Worm (Caenorhabditis elegans): ENCODE measurements around the gene fut-2.
"Not testable (repeated sequence)": the region's sequence is repeated elsewhere in the genome, so short reads cannot be mapped to it uniquely, and the experiment has no call there.

DNA sequence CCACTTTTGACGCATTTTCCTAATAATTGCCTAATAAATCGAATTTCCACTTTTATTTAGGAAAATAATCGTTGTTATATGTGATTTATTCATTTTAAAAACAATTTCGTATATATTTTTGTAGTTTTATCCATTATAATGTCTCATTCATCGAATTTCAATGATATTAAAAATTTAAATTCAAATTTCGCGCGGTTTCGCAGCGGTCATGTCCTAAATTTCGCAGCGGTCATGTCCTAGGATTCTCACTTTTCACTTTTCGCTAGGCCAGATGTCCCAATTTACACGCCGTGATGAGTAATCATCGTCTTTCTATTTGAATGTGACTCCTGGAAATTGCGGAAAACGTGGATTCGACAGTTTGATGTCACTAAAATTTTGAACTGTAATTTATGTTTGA is 6.1 kb upstream of the fut-2 start, which contains the start of gene ZK1055.4:
- not testable (repeated sequence) for TF ChIP-seq ceh-82 (tag; optimal IDR thresholded peaks at IDR 0.05); nhr-12 (tag; optimal IDR thresholded peaks at IDR 0.05); R02D3.7 (tag; optimal IDR thresholded peaks at IDR 0.05); blmp-1 (tag; optimal IDR thresholded peaks at IDR 0.05; ENCODE audit: insufficient read depth); lsy-2 (tag; optimal IDR thresholded peaks at IDR 0.05); ztf-4 (tag; optimal IDR thresholded peaks at IDR 0.05); ama-1 (optimal IDR thresholded peaks at IDR 0.05); ztf-11 (tag; optimal IDR thresholded peaks at IDR 0.05); mdl-1 (tag; optimal IDR thresholded peaks at IDR 0.05)

Measured in whole organism, L2 larva.